Worm (Caenorhabditis elegans): Measurements from ENCODE around the gene srh-34.

Gene srh-34

DNA sequence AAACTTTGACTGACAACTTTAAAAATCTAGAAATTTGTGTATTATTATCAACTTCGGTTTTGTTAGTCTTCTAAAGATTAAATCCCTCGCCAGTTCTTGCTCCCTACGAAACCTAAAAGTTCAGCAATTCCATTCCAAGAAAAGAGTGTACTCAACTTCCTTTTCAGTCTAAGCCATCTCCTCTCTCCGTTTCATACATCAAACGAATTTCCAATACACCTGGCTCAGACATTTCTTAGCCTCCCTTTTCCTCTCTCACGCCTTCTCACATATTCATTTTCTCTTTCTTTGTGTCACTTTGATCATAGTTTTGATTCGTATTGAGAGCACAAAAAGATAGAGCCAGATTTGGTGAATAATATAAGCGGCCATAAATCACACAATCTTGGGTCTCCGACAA lies 50.2 kb downstream of the srh-34 start, which contains the start of gene nhr-253:
Gene nhr-253, plus strand, starts transcription at position 285 of the 400 bp plus-strand sequence.
- TF ChIP-seq W03F9.2 (tag; optimal IDR thresholded peaks at IDR 0.05) (no peak), him-1 (tag; optimal IDR thresholded peaks at IDR 0.05) (no peak), dao-5 (tag; optimal IDR thresholded peaks at IDR 0.05) (no peak)

All from whole organism, L4/young adult.